Fruit fly (Drosophila melanogaster) whole organism, embryonic: ENCODE results near the gene CG7213.
A peak's percentile ranks its signal among the peaks of the same experiment; 100 is the strongest.

Source experiments
- Adf1 ChIP-seq: fragments of 200-800 bp; sonication (Bioruptor generic); IDR thresholded peaks from 2 replicates; pipeline ENCODE4 v1.3.6; 2022; ENCODE audit warnings: missing biosample characterization, missing genetic modification characterization
- Antp ChIP-seq: fragments of 200-800 bp; sonication (Bioruptor generic); optimal IDR thresholded peaks from 3 replicates; lab custom pipeline; 2016; ENCODE audit warnings: missing biosample characterization, missing genetic modification characterization
- Asciz ChIP-seq: fragments of 200-800 bp; sonication (Bioruptor generic); optimal IDR thresholded peaks from 2 replicates; lab custom pipeline; 2017; ENCODE audit warnings: missing biosample characterization, mild to moderate bottlenecking, missing genetic modification characterization, missing genetic modification reagents
- CG10431 ChIP-seq: fragments of 200-800 bp; sonication (Bioruptor generic); optimal IDR thresholded peaks from 3 replicates; lab custom pipeline; 2018; ENCODE audit warnings: missing biosample characterization, mild to moderate bottlenecking, missing genetic modification characterization
- CG11247 ChIP-seq: fragments of 200-800 bp; sonication (Bioruptor generic); IDR thresholded peaks from 2 replicates; pipeline ENCODE4 v1.3.6; 2022; ENCODE audit warnings: missing biosample characterization, missing genetic modification characterization
- CG11456 ChIP-seq: fragments of 200-800 bp; sonication (Bioruptor generic); IDR thresholded peaks from 3 replicates; pipeline ENCODE4 v1.3.6; 2022; ENCODE audit warnings: missing biosample characterization, missing genetic modification characterization
- CG11723 ChIP-seq: fragments of 200-800 bp; sonication (Bioruptor generic); optimal IDR thresholded peaks from 2 replicates; lab custom pipeline; 2017; ENCODE audit warnings: missing biosample characterization, mild to moderate bottlenecking, missing genetic modification characterization
- CG12391 ChIP-seq: fragments of 200-800 bp; sonication (Bioruptor generic); optimal IDR thresholded peaks from 3 replicates; lab custom pipeline; 2018; ENCODE audit warnings: missing biosample characterization, mild to moderate bottlenecking, missing genetic modification characterization, moderate library complexity
- CG14710 ChIP-seq: fragments of 200-800 bp; sonication (Bioruptor generic); optimal IDR thresholded peaks from 3 replicates; lab custom pipeline; 2019; ENCODE audit warnings: missing biosample characterization, mild to moderate bottlenecking, missing genetic modification characterization, moderate library complexity
- CG15479 ChIP-seq: fragments of 200-800 bp; sonication (Bioruptor generic); optimal IDR thresholded peaks from 3 replicates; lab custom pipeline; 2019; ENCODE audit warnings: missing biosample characterization, mild to moderate bottlenecking, missing genetic modification characterization, moderate library complexity
- CG16813 ChIP-seq: fragments of 200-800 bp; sonication (Bioruptor generic); IDR thresholded peaks from 3 replicates; pipeline ENCODE4 v1.3.6; 2022; ENCODE audit warnings: missing biosample characterization, missing genetic modification characterization; ENCODE audit not compliant: partially characterized antibody
- CG17829 ChIP-seq: fragments of 200-800 bp; optimal IDR thresholded peaks from 2 replicates; lab custom pipeline; 2019; ENCODE audit warnings: missing biosample characterization, mild to moderate bottlenecking, missing genetic modification characterization, moderate library complexity
- CG18599 ChIP-seq: fragments of 200-800 bp; sonication (Bioruptor generic); optimal IDR thresholded peaks from 3 replicates; lab custom pipeline; 2017; ENCODE audit warnings: missing biosample characterization, missing genetic modification characterization, mild to moderate bottlenecking, moderate library complexity, missing genetic modification reagents
- CG2116 ChIP-seq: fragments of 200-800 bp; sonication (Bioruptor generic); optimal IDR thresholded peaks from 3 replicates; lab custom pipeline; 2018; ENCODE audit warnings: missing biosample characterization, mild to moderate bottlenecking, missing genetic modification characterization
- CG2120 ChIP-seq: fragments of 200-800 bp; sonication (Bioruptor generic); optimal IDR thresholded peaks from 3 replicates; lab custom pipeline; 2016; ENCODE audit warnings: missing biosample characterization, missing genetic modification characterization
- CG2129 ChIP-seq: fragments of 200-800 bp; sonication (Bioruptor generic); IDR thresholded peaks from 2 replicates; pipeline ENCODE4 v1.3.6; 2022; ENCODE audit warnings: missing biosample characterization, missing genetic modification characterization; ENCODE audit not compliant: partially characterized antibody
- CG31224 ChIP-seq: fragments of 200-800 bp; sonication (Bioruptor generic); IDR thresholded peaks from 2 replicates; pipeline ENCODE4 v1.3.6; 2022; ENCODE audit warnings: missing biosample characterization, missing genetic modification characterization
- CG6272 ChIP-seq: fragments of 200-800 bp; sonication (Bioruptor generic); IDR thresholded peaks from 2 replicates; pipeline ENCODE4 v1.3.6; 2022; ENCODE audit warnings: missing biosample characterization, missing genetic modification characterization
- CG6791 ChIP-seq: fragments of 200-800 bp; sonication (Bioruptor generic); IDR thresholded peaks from 3 replicates; pipeline ENCODE4 v1.3.6; 2022; ENCODE audit warnings: missing biosample characterization, missing genetic modification characterization; ENCODE audit not compliant: partially characterized antibody
- CG6854 ChIP-seq: fragments of 200-800 bp; sonication (Bioruptor generic); optimal IDR thresholded peaks from 3 replicates; lab custom pipeline; 2017; ENCODE audit warnings: missing biosample characterization, mild to moderate bottlenecking, missing genetic modification characterization
- CG8089 ChIP-seq: fragments of 200-800 bp; sonication (Bioruptor generic); optimal IDR thresholded peaks from 3 replicates; lab custom pipeline; 2016; ENCODE audit warnings: missing biosample characterization, missing genetic modification characterization
- CG8388 ChIP-seq: fragments of 200-800 bp; sonication (Bioruptor generic); optimal IDR thresholded peaks from 2 replicates; lab custom pipeline; 2019; ENCODE audit warnings: missing biosample characterization, mild to moderate bottlenecking, missing genetic modification characterization, moderate library complexity
- D19B ChIP-seq: fragments of 200-800 bp; sonication (Bioruptor generic); optimal IDR thresholded peaks from 2 replicates; lab custom pipeline; 2017; ENCODE audit warnings: missing biosample characterization, mild to moderate bottlenecking, missing genetic modification characterization
- ERR ChIP-seq: fragments of 200-800 bp; sonication (Bioruptor generic); optimal IDR thresholded peaks from 2 replicates; lab custom pipeline; 2016; ENCODE audit warnings: missing biosample characterization, missing genetic modification characterization
- Elba2 ChIP-seq: fragments of 200-800 bp; sonication (Bioruptor generic); optimal IDR thresholded peaks from 3 replicates; lab custom pipeline; 2016; ENCODE audit warnings: missing biosample characterization, missing genetic modification characterization
- Fer3 ChIP-seq: fragments of 200-800 bp; sonication (Bioruptor generic); optimal IDR thresholded peaks from 2 replicates; lab custom pipeline; 2018; ENCODE audit warnings: missing biosample characterization, mild to moderate bottlenecking, missing genetic modification characterization, moderate library complexity
- Gug ChIP-seq: fragments of 200-800 bp; sonication (Bioruptor generic); IDR thresholded peaks from 4 replicates; pipeline ENCODE4 v1.3.6; 2022; ENCODE audit warnings: missing biosample characterization, missing genetic modification characterization
- NC2β ChIP-seq: fragments of 200-800 bp; sonication (Bioruptor generic); optimal IDR thresholded peaks from 2 replicates; lab custom pipeline; 2016; ENCODE audit warnings: missing biosample characterization, missing genetic modification characterization
- Nf-YC ChIP-seq: fragments of 200-800 bp; optimal IDR thresholded peaks from 3 replicates; lab custom pipeline; 2019; ENCODE audit warnings: missing biosample characterization, mild to moderate bottlenecking, missing genetic modification characterization, moderate library complexity
- TFAM ChIP-seq: fragments of 200-800 bp; sonication (Bioruptor generic); optimal IDR thresholded peaks from 2 replicates; lab custom pipeline; 2017; ENCODE audit warnings: missing biosample characterization, missing genetic modification characterization, inconsistent platforms
- Taf1 ChIP-seq: fragments of 200-800 bp; sonication (Bioruptor generic); IDR thresholded peaks from 2 replicates; pipeline ENCODE4 v1.3.6; 2022; ENCODE audit warnings: missing biosample characterization, missing genetic modification characterization
- Xbp1 ChIP-seq: fragments of 200-800 bp; sonication (Bioruptor generic); optimal IDR thresholded peaks from 3 replicates; lab custom pipeline; 2016; ENCODE audit warnings: missing biosample characterization, mild to moderate bottlenecking, missing genetic modification characterization
- ab ChIP-seq: fragments of 200-800 bp; sonication (Bioruptor generic); optimal IDR thresholded peaks from 2 replicates; lab custom pipeline; 2016; ENCODE audit warnings: missing biosample characterization, missing genetic modification characterization
- ap ChIP-seq: fragments of 200-800 bp; sonication (Bioruptor generic); IDR thresholded peaks from 2 replicates; pipeline ENCODE4 v1.3.6; 2022; ENCODE audit warnings: missing biosample characterization, missing genetic modification characterization
- btn ChIP-seq: fragments of 200-800 bp; sonication (Bioruptor generic); optimal IDR thresholded peaks from 2 replicates; lab custom pipeline; 2016; ENCODE audit warnings: missing biosample characterization, missing genetic modification characterization
- dm ChIP-seq: fragments of 200-800 bp; sonication (Bioruptor generic); optimal IDR thresholded peaks from 3 replicates; lab custom pipeline; 2016; ENCODE audit warnings: missing biosample characterization, missing genetic modification characterization
- emc ChIP-seq: fragments of 200-800 bp; sonication (Bioruptor generic); optimal IDR thresholded peaks from 2 replicates; lab custom pipeline; 2016; ENCODE audit warnings: missing biosample characterization, missing genetic modification characterization
- en ChIP-seq: fragments of 200-800 bp; sonication (Bioruptor generic); optimal IDR thresholded peaks from 2 replicates; lab custom pipeline; 2016; ENCODE audit warnings: missing biosample characterization, missing genetic modification characterization
- exex ChIP-seq: fragments of 200-800 bp; sonication (Bioruptor generic); optimal IDR thresholded peaks from 4 replicates; lab custom pipeline; 2018; ENCODE audit warnings: missing biosample characterization, mild to moderate bottlenecking, missing genetic modification characterization, moderate library complexity
- hkb ChIP-seq, 2 experiments: fragments of 200-800 bp in 1 of 2; fragments of >200 bp in 1 of 2; sonication (Bioruptor generic) in 1 of 2; IDR thresholded peaks in 1 of 2; optimal IDR thresholded peaks in 1 of 2; 2 replicates each; pipeline versions ENCODE4 v1.3.6 to Lab custom; 2017 to 2022; ENCODE audit warnings: missing biosample characterization in 1 of 2, missing genetic modification characterization in 1 of 2
- lbe ChIP-seq: fragments of 200-800 bp; sonication (Bioruptor generic); optimal IDR thresholded peaks from 2 replicates; lab custom pipeline; 2016; ENCODE audit warnings: missing biosample characterization, mild to moderate bottlenecking, missing genetic modification characterization
- nau ChIP-seq: fragments of 200-800 bp; sonication (Bioruptor generic); optimal IDR thresholded peaks from 3 replicates; lab custom pipeline; 2017; ENCODE audit warnings: missing biosample characterization, mild to moderate bottlenecking, missing genetic modification characterization, missing genetic modification reagents
- oc ChIP-seq: fragments of 200-800 bp; sonication (Bioruptor generic); optimal IDR thresholded peaks from 2 replicates; lab custom pipeline; 2018; ENCODE audit warnings: missing biosample characterization, mild to moderate bottlenecking, missing genetic modification characterization, moderate library complexity
- pan ChIP-seq, 4 experiments: fragments of >200 bp in 3 of 4; fragments of 200-800 bp in 1 of 4; sonication (Bioruptor generic) in 1 of 4; optimal IDR thresholded peaks in 3 of 4; IDR thresholded peaks in 1 of 4; 2 replicates each; pipeline versions ENCODE4 v1.3.6 to Lab custom; 2017 to 2022; ENCODE audit warnings: missing biosample characterization in 2 of 4, missing genetic modification characterization in 2 of 4, mixed read lengths in 1 of 4
- stwl ChIP-seq: fragments of 200-800 bp; sonication (Bioruptor generic); optimal IDR thresholded peaks from 3 replicates; lab custom pipeline; 2018; ENCODE audit warnings: missing biosample characterization, mild to moderate bottlenecking, missing genetic modification characterization, moderate library complexity
- tgo ChIP-seq: fragments of 200-800 bp; sonication (Bioruptor generic); IDR thresholded peaks from 3 replicates; pipeline ENCODE4 v1.3.6; 2022; ENCODE audit warnings: missing biosample characterization, missing genetic modification characterization
- tll ChIP-seq, 2 experiments: fragments of 200-800 bp in 1 of 2; fragments of >200 bp in 1 of 2; sonication (Bioruptor generic) in 1 of 2; optimal IDR thresholded peaks; 2 replicates each; lab custom pipeline; 2017 to 2019; ENCODE audit warnings: missing biosample characterization in 2 of 2, missing genetic modification characterization in 2 of 2, mild to moderate bottlenecking in 1 of 2, moderate library complexity in 1 of 2
- vvl ChIP-seq: fragments of 200-800 bp; sonication (Bioruptor generic); IDR thresholded peaks from 2 replicates; pipeline ENCODE4 v1.3.6; 2022; ENCODE audit warnings: missing biosample characterization, missing genetic modification characterization
- wor ChIP-seq: fragments of 200-800 bp; sonication (Bioruptor generic); IDR thresholded peaks from 2 replicates; pipeline ENCODE4 v1.3.6; 2022; ENCODE audit warnings: missing biosample characterization, missing genetic modification characterization

The CG7213 gene

dm6 chr3L:8191042-8191613 lies 49.3 kb downstream of the CG7213 start, which contains the start of gene MED24 (continued):
- no peak for TF ChIP-seq Asciz (GFP tag; lab: Kevin White, UChicago)
- TF ChIP-seq lbe, result peak; percentile 15
- no peak for TF ChIP-seq CG11247 (GFP tag; lab: Robert Waterston, UW)
- TF ChIP-seq TFAM (GFP tag; lab: Kevin White, UChicago), result no peak
- no peak for TF ChIP-seq CG10431
- no peak for TF ChIP-seq dm (GFP tag; lab: Kevin White, UChicago)
- no peak for TF ChIP-seq CG16813 (GFP tag; lab: Robert Waterston, UW)
- TF ChIP-seq CG6272, result no peak
- no peak for TF ChIP-seq Nf-YC
- TF ChIP-seq btn, result no peak
- TF ChIP-seq Fer3 (tag; lab: Kevin White, UChicago), result no peak
- no peak for TF ChIP-seq oc (tag; lab: Kevin White, UChicago)
- TF ChIP-seq ap, result no peak
- TF ChIP-seq en (GFP tag; lab: Kevin White, UChicago), result no peak
- TF ChIP-seq D19B, result no peak
- no peak for TF ChIP-seq CG15479
- TF ChIP-seq hkb (optimal IDR thresholded peaks at IDR 0.05; lab: Kevin White, UChicago), result no peak
- TF ChIP-seq hkb (GFP tag; IDR thresholded peaks at IDR 0.05; lab: Robert Waterston, UW), result no peak
- no peak for TF ChIP-seq exex (tag; lab: Kevin White, UChicago)
- no peak for TF ChIP-seq tgo (GFP tag; lab: Robert Waterston, UW)
- no peak for TF ChIP-seq pan (optimal IDR thresholded peaks at IDR 0.05; lab: Kevin White, UChicago)
- no peak for TF ChIP-seq pan (GFP tag; optimal IDR thresholded peaks at IDR 0.05 in 1 of 2, IDR thresholded peaks at IDR 0.05 in 1 of 2)
- no peak for TF ChIP-seq CG31224
- TF ChIP-seq nau (GFP tag; lab: Kevin White, UChicago), result no peak
- TF ChIP-seq Xbp1, result peak; percentile 1
- no peak for TF ChIP-seq CG11723
- peak; percentile 55 for TF ChIP-seq CG2116 (GFP tag; lab: Kevin White, UChicago)
- TF ChIP-seq tll (GFP tag; optimal IDR thresholded peaks at IDR 0.05; lab: Kevin White, UChicago), result no peak
- TF ChIP-seq CG6854, result no peak
- TF ChIP-seq NC2β (GFP tag; lab: Kevin White, UChicago), result no peak
- TF ChIP-seq CG8388 (GFP tag; lab: Kevin White, UChicago), result no peak
- TF ChIP-seq CG14710 (tag; lab: Kevin White, UChicago), result peak; percentile 38
- no peak for TF ChIP-seq CG17829
- TF ChIP-seq Adf1, result no peak
- TF ChIP-seq ERR, result no peak
- peak; percentile 36 for TF ChIP-seq CG2120 (GFP tag; lab: Kevin White, UChicago)
- TF ChIP-seq Elba2 (GFP tag; lab: Kevin White, UChicago), result no peak
- TF ChIP-seq CG2129 (GFP tag; lab: Robert Waterston, UW), result no peak
- no peak for TF ChIP-seq CG18599 (GFP tag; lab: Kevin White, UChicago)
- no peak for TF ChIP-seq CG6791 (GFP tag; lab: Robert Waterston, UW)
- peak; percentile 82 for TF ChIP-seq stwl (tag; lab: Kevin White, UChicago)
- TF ChIP-seq vvl (GFP tag; lab: Robert Waterston, UW), result no peak
- no peak for TF ChIP-seq wor (GFP tag; lab: Robert Waterston, UW)
- TF ChIP-seq Taf1 (GFP tag; lab: Robert Waterston, UW), result no peak
- no peak for TF ChIP-seq Gug (GFP tag; lab: Robert Waterston, UW)
- TF ChIP-seq CG11456 (GFP tag; lab: Robert Waterston, UW), result no peak
- TF ChIP-seq emc, result no peak
- TF ChIP-seq CG8089 (GFP tag; lab: Kevin White, UChicago), result no peak
- TF ChIP-seq CG12391 (tag; lab: Kevin White, UChicago), result no peak
- no peak for TF ChIP-seq ab
- no peak for TF ChIP-seq Antp (GFP tag; lab: Kevin White, UChicago)
